Fruit fly (Drosophila melanogaster): ENCODE results near the gene Septin4.

DNA sequence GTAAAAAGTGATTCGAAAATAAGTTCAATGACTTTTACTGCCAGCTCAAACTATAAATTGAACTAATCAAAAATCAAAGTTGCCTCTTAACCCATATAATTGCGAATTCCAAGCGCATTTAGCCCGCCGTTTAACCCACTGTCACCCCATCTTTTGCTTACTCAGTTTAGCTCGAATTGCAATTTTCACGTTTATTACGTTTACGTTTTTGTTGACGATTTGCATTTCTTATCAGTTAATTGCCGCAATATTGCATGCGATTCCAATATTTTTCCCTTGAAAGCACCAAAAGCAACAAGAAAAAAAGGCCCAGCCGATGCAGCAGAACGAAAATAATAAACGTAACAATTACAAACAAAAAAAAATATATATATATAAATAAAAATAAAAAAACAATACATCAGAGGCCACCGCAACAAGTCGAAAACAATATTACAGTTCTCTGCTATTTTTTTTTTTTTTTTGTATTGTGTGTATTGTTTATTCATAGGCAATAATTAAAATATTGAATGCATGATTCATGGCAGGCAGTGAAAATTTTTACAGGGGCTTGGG, 23.3 kb upstream of the Septin4 start:
- TF ChIP-seq insv (optimal IDR thresholded peaks at IDR 0.05) (no peak), h (optimal IDR thresholded peaks at IDR 0.05) (no peak)

Measured in Kc167 (cell line).